Worm (Caenorhabditis elegans) whole organism, L4 larva: ENCODE data around the gene F54F2.7.
A peak's percentile ranks its signal among the peaks of the same experiment; 100 is the strongest.

Experiments
- F10B5.3 ChIP-seq: sonication (generic microtip); optimal IDR thresholded peaks from 2 replicates; lab custom pipeline; 2016; ENCODE audit warnings: mild to moderate bottlenecking, missing genetic modification characterization, missing compliant biosample characterization
- F26F4.8 ChIP-seq: fragments of 200-800 bp; sonication (Bioruptor generic); conservative IDR thresholded peaks from 2 replicates; pipeline ENCODE4 v1.3.6; 2022; ENCODE audit warnings: missing genetic modification characterization, missing compliant biosample characterization
- F37D6.2 ChIP-seq: sonication (generic microtip); optimal IDR thresholded peaks from 2 replicates; lab custom pipeline; 2016; ENCODE audit warnings: mild to moderate bottlenecking, missing genetic modification characterization, missing compliant biosample characterization
- F44E2.7 ChIP-seq: fragments of 200-800 bp; sonication (Bioruptor generic); IDR thresholded peaks from 2 replicates; pipeline ENCODE4 v2.1.2; 2022; ENCODE audit warnings: missing genetic modification characterization, missing compliant biosample characterization
- F49E8.2 ChIP-seq: sonication (generic microtip); optimal IDR thresholded peaks from 2 replicates; lab custom pipeline; 2016; ENCODE audit warnings: missing compliant biosample characterization, mild to moderate bottlenecking, missing genetic modification characterization, borderline replicate concordance
- T20F7.1 ChIP-seq: fragments of 200-800 bp; sonication (Bioruptor generic); optimal IDR thresholded peaks from 2 replicates; lab custom pipeline; 2018; ENCODE audit warnings: mild to moderate bottlenecking, missing genetic modification characterization, missing compliant biosample characterization
- Y5F2A.4 ChIP-seq: fragments of 200-800 bp; sonication (Bioruptor generic); optimal IDR thresholded peaks from 2 replicates; lab custom pipeline; 2018; ENCODE audit warnings: mild to moderate bottlenecking, missing genetic modification characterization, missing compliant biosample characterization
- ZK546.5 ChIP-seq, 2 experiments: sonication (generic microtip); optimal IDR thresholded peaks; 2 replicates each; lab custom pipeline; 2017; ENCODE audit warnings: missing biosample characterization in 2 of 2, missing genetic modification characterization in 2 of 2
- aly-2 ChIP-seq: sonication (generic microtip); optimal IDR thresholded peaks from 2 replicates; lab custom pipeline; 2018; ENCODE audit warnings: missing biosample characterization, missing genetic modification characterization
- ama-1 ChIP-seq: fragments of 150-350 bp; optimal IDR thresholded peaks from 2 replicates; lab custom pipeline; 2014; ENCODE audit warnings: inconsistent platforms, mixed read lengths
- arid-1 ChIP-seq: fragments of 200-800 bp; sonication (Bioruptor generic); conservative IDR thresholded peaks from 2 replicates; pipeline ENCODE4 v1.3.6; 2022; ENCODE audit warnings: missing genetic modification reagents, missing genetic modification characterization, missing compliant biosample characterization
- ceh-32 ChIP-seq: sonication (generic microtip); optimal IDR thresholded peaks from 2 replicates; lab custom pipeline; 2016; ENCODE audit warnings: mild to moderate bottlenecking, missing genetic modification characterization, missing compliant biosample characterization; ENCODE audit not compliant: poor library complexity
- ceh-62 ChIP-seq: sonication (generic microtip); optimal IDR thresholded peaks from 2 replicates; lab custom pipeline; 2017; ENCODE audit warnings: missing biosample characterization, missing genetic modification characterization
- cey-2 ChIP-seq: sonication (generic microtip); optimal IDR thresholded peaks from 3 replicates; lab custom pipeline; 2017; ENCODE audit warnings: missing genetic modification characterization, mild to moderate bottlenecking, missing compliant biosample characterization, antibody characterized with exemption, borderline replicate concordance; ENCODE audit not compliant: insufficient read depth
- daf-12 ChIP-seq: fragments of 150-350 bp; optimal IDR thresholded peaks from 2 replicates; lab custom pipeline; 2014; ENCODE audit warnings: missing biosample characterization, missing genetic modification reagents, missing genetic modification characterization
- daf-16 ChIP-seq, 3 experiments: sonication (generic microtip); optimal IDR thresholded peaks; 2 replicates each; lab custom pipeline; 2016 to 2017; ENCODE audit warnings: missing genetic modification characterization in 3 of 3, missing genetic modification reagents in 3 of 3, mild to moderate bottlenecking in 2 of 3, missing compliant biosample characterization in 2 of 3, missing biosample characterization in 1 of 3, moderate library complexity in 1 of 3
- dmd-6 ChIP-seq: fragments of 200-800 bp; sonication (Bioruptor generic); IDR thresholded peaks from 2 replicates; pipeline ENCODE4 v1.3.6; 2022; ENCODE audit warnings: missing genetic modification reagents, missing genetic modification characterization, missing compliant biosample characterization
- dmd-8 ChIP-seq: fragments of 200-800 bp; sonication (Bioruptor generic); IDR thresholded peaks from 2 replicates; pipeline ENCODE4 v1.3.6; 2022; ENCODE audit warnings: missing genetic modification characterization, missing compliant biosample characterization
- dpl-1 ChIP-seq: fragments of 150-350 bp; optimal IDR thresholded peaks from 2 replicates; lab custom pipeline; 2014; ENCODE audit warnings: missing biosample characterization, missing genetic modification reagents, missing genetic modification characterization
- dve-1 ChIP-seq: sonication (generic microtip); optimal IDR thresholded peaks from 2 replicates; lab custom pipeline; 2017; ENCODE audit warnings: antibody characterized with exemption, mild to moderate bottlenecking, missing genetic modification characterization, missing compliant biosample characterization; ENCODE audit not compliant: insufficient read depth
- egl-27 ChIP-seq: sonication (generic microtip); optimal IDR thresholded peaks from 3 replicates; lab custom pipeline; 2017; ENCODE audit warnings: missing biosample characterization, missing genetic modification reagents, missing genetic modification characterization
- fos-1 ChIP-seq: fragments of 150-350 bp; optimal IDR thresholded peaks from 2 replicates; lab custom pipeline; 2014; ENCODE audit warnings: missing biosample characterization, missing genetic modification characterization
- hlh-30 ChIP-seq: sonication (generic microtip); optimal IDR thresholded peaks from 2 replicates; lab custom pipeline; 2017; ENCODE audit warnings: antibody characterized with exemption, mild to moderate bottlenecking, missing genetic modification characterization, missing compliant biosample characterization; ENCODE audit not compliant: insufficient read depth
- lim-7 ChIP-seq: fragments of 200-800 bp; sonication (Bioruptor generic); IDR thresholded peaks from 2 replicates; pipeline ENCODE4 v1.3.6; 2022; ENCODE audit warnings: missing genetic modification characterization, missing compliant biosample characterization
- lin-13 ChIP-seq: fragments of 150-350 bp; optimal IDR thresholded peaks from 2 replicates; lab custom pipeline; 2014; ENCODE audit warnings: missing biosample characterization, missing genetic modification reagents, missing genetic modification characterization
- lin-15B ChIP-seq: fragments of 150-350 bp; sonication (generic microtip); optimal IDR thresholded peaks from 3 replicates; lab custom pipeline; 2014; ENCODE audit warnings: missing biosample characterization, missing genetic modification characterization
- lin-29 ChIP-seq: fragments of 200-800 bp; sonication (Bioruptor generic); IDR thresholded peaks from 2 replicates; pipeline ENCODE4 v1.3.6; 2022; ENCODE audit warnings: missing genetic modification reagents, missing genetic modification characterization, missing compliant biosample characterization
- lin-38 ChIP-seq: fragments of 200-800 bp; sonication (Bioruptor generic); IDR thresholded peaks from 2 replicates; pipeline ENCODE4 v1.3.6; 2022; ENCODE audit warnings: missing genetic modification reagents, missing genetic modification characterization, missing compliant biosample characterization
- lir-3 ChIP-seq: sonication (generic microtip); optimal IDR thresholded peaks from 2 replicates; lab custom pipeline; 2016; ENCODE audit warnings: mild to moderate bottlenecking, missing genetic modification characterization, missing compliant biosample characterization
- lsy-2 ChIP-seq, 2 experiments: fragments of 150-350 bp in 1 of 2; sonication (generic microtip) in 1 of 2; optimal IDR thresholded peaks; 2 replicates each; lab custom pipeline; 2014 to 2017; ENCODE audit warnings: missing biosample characterization in 2 of 2, missing genetic modification characterization in 2 of 2
- madf-9 ChIP-seq: fragments of 200-800 bp; sonication (Bioruptor generic); conservative IDR thresholded peaks from 2 replicates; pipeline ENCODE4 v1.3.6; 2022; ENCODE audit warnings: missing genetic modification reagents, missing genetic modification characterization, missing compliant biosample characterization
- mes-2 ChIP-seq: sonication (generic microtip); optimal IDR thresholded peaks from 2 replicates; lab custom pipeline; 2016; ENCODE audit warnings: missing genotype, mild to moderate bottlenecking, missing genetic modification characterization, missing compliant biosample characterization; ENCODE audit not compliant: poor library complexity, severe bottlenecking
- mxl-3 ChIP-seq: fragments of 200-800 bp; sonication (Bioruptor generic); optimal IDR thresholded peaks from 2 replicates; lab custom pipeline; 2018; ENCODE audit warnings: mild to moderate bottlenecking, missing genetic modification characterization, missing compliant biosample characterization
- nhr-25 ChIP-seq: sonication (generic microtip); optimal IDR thresholded peaks from 2 replicates; lab custom pipeline; 2017; ENCODE audit warnings: missing genetic modification characterization, mild to moderate bottlenecking, missing compliant biosample characterization, antibody characterized with exemption, moderate library complexity, borderline replicate concordance; ENCODE audit not compliant: insufficient read depth
- nhr-48 ChIP-seq: sonication (generic microtip); optimal IDR thresholded peaks from 2 replicates; lab custom pipeline; 2016; ENCODE audit warnings: mild to moderate bottlenecking, missing genetic modification characterization, missing compliant biosample characterization
- nhr-77 ChIP-seq: fragments of 150-350 bp; optimal IDR thresholded peaks from 2 replicates; lab custom pipeline; 2014; ENCODE audit warnings: missing biosample characterization, missing genetic modification characterization
- pha-4 ChIP-seq, 2 experiments: fragments of 150-350 bp in 1 of 2; fragments of 200-800 bp in 1 of 2; sonication (Bioruptor generic) in 1 of 2; IDR thresholded peaks in 1 of 2; optimal IDR thresholded peaks in 1 of 2; 2 replicates each; pipeline versions ENCODE4 v1.3.6 to Lab custom; 2014 to 2022; ENCODE audit warnings: missing genetic modification characterization in 2 of 2, missing genetic modification reagents in 2 of 2, missing biosample characterization in 1 of 2, missing compliant biosample characterization in 1 of 2
- rbr-2 ChIP-seq: sonication (generic microtip); optimal IDR thresholded peaks from 2 replicates; lab custom pipeline; 2016; ENCODE audit warnings: missing genotype, missing genetic modification characterization, missing compliant biosample characterization
- saeg-2 ChIP-seq: fragments of 200-800 bp; sonication (Bioruptor generic); IDR thresholded peaks from 2 replicates; pipeline ENCODE4 v1.3.6; 2022; ENCODE audit warnings: missing genetic modification reagents, missing genetic modification characterization, missing compliant biosample characterization
- sdz-12 ChIP-seq: fragments of 200-800 bp; sonication (Bioruptor generic); optimal IDR thresholded peaks from 2 replicates; lab custom pipeline; 2018; ENCODE audit warnings: mild to moderate bottlenecking, missing genetic modification characterization, missing compliant biosample characterization
- set-16 ChIP-seq: fragments of 200-800 bp; sonication (Bioruptor generic); IDR thresholded peaks from 2 replicates; pipeline ENCODE4 v1.3.6; 2022; ENCODE audit warnings: missing genetic modification reagents, missing genetic modification characterization, missing compliant biosample characterization
- snpc-1.2 ChIP-seq: fragments of 200-800 bp; sonication (Bioruptor generic); IDR thresholded peaks from 2 replicates; pipeline ENCODE4 v1.3.6; 2022; ENCODE audit warnings: missing genetic modification reagents, missing genetic modification characterization, missing compliant biosample characterization
- unc-62 ChIP-seq, 3 experiments: fragments of 150-350 bp in 1 of 3; sonication (generic microtip); optimal IDR thresholded peaks in 2 of 3; peaks in 1 of 3; 1 replicate in 1 of 3; 2 replicates in 2 of 3; lab custom pipeline; 2014 to 2017; ENCODE audit warnings: missing biosample characterization in 3 of 3, missing genetic modification characterization in 3 of 3, missing genetic modification reagents in 3 of 3, missing genotype in 1 of 3
- vab-7 ChIP-seq: fragments of 200-800 bp; sonication (Bioruptor generic); IDR thresholded peaks from 2 replicates; pipeline ENCODE4 v1.3.6; 2022; ENCODE audit warnings: missing genetic modification reagents, missing genetic modification characterization, missing compliant biosample characterization
- zag-1 ChIP-seq: fragments of 150-350 bp; optimal IDR thresholded peaks from 2 replicates; lab custom pipeline; 2014; ENCODE audit warnings: missing biosample characterization, missing genetic modification characterization
- zfp-2 ChIP-seq: sonication (generic microtip); optimal IDR thresholded peaks from 2 replicates; lab custom pipeline; 2016; ENCODE audit warnings: mild to moderate bottlenecking, missing genetic modification characterization, missing compliant biosample characterization
- zfp-3 ChIP-seq: fragments of 200-800 bp; sonication (Bioruptor generic); conservative IDR thresholded peaks from 2 replicates; pipeline ENCODE4 v1.3.6; 2022; ENCODE audit warnings: missing genetic modification reagents, missing genetic modification characterization, missing compliant biosample characterization
- zip-11 ChIP-seq: fragments of 200-800 bp; sonication (Bioruptor generic); IDR thresholded peaks from 2 replicates; pipeline ENCODE4 v1.3.6; 2022; ENCODE audit warnings: missing genetic modification characterization, missing compliant biosample characterization
- ztf-7 ChIP-seq: fragments of 150-350 bp; optimal IDR thresholded peaks from 2 replicates; lab custom pipeline; 2014; ENCODE audit warnings: missing biosample characterization, missing genetic modification characterization

Gene F54F2.7

ce11 chrIII:8782080-8782479 lies 25.1 kb downstream of the F54F2.7 start (continued):
- TF ChIP-seq lin-13 (GFP tag; lab: Kevin White, UChicago) (no peak), Y5F2A.4 (GFP tag; lab: Kevin White, UChicago) (no peak), rbr-2 (tag; lab: Kevin White, UChicago) (peak; percentile 1), F37D6.2 (tag; lab: Kevin White, UChicago) (no peak), ZK546.5 (tag; optimal IDR thresholded peaks at IDR 0.05; lab: Kevin White, UChicago) (no peak), set-16 (GFP tag; lab: Robert Waterston, UW) (no peak), F49E8.2 (tag; lab: Kevin White, UChicago) (no peak), lin-38 (GFP tag; lab: Robert Waterston, UW) (no peak), aly-2 (tag; lab: Kevin White, UChicago) (no peak), nhr-77 (tag; lab: Kevin White, UChicago) (no peak), arid-1 (GFP tag; lab: Robert Waterston, UW) (no peak), pha-4 (GFP tag; IDR thresholded peaks at IDR 0.05; lab: Robert Waterston, UW) (no peak), pha-4 (tag; optimal IDR thresholded peaks at IDR 0.05; lab: Kevin White, UChicago) (no peak), ama-1 (lab: Kevin White, UChicago) (no peak), dve-1 (tag; lab: Kevin White, UChicago) (no peak), F26F4.8 (GFP tag; lab: Robert Waterston, UW) (no peak), dmd-6 (GFP tag; lab: Robert Waterston, UW) (0 out of 2 replicates have a peak, but pooled peaks have one; percentile 20), nhr-25 (tag; lab: Kevin White, UChicago) (no peak), lir-3 (tag; lab: Kevin White, UChicago) (no peak), hlh-30 (peak; percentile 52), ceh-62 (tag; lab: Kevin White, UChicago) (no peak), zfp-3 (GFP tag; lab: Robert Waterston, UW) (no peak), egl-27 (tag; lab: Kevin White, UChicago) (no peak), saeg-2 (no peak), lin-29 (GFP tag; lab: Robert Waterston, UW) (no peak), sdz-12 (GFP tag; lab: Kevin White, UChicago) (no peak), vab-7 (GFP tag; lab: Robert Waterston, UW) (no peak), mes-2 (tag; lab: Kevin White, UChicago) (no peak), dmd-8 (GFP tag; lab: Robert Waterston, UW) (no peak), madf-9 (GFP tag; lab: Robert Waterston, UW) (no peak), daf-12 (tag; lab: Kevin White, UChicago) (no peak), nhr-48 (no peak), dpl-1 (GFP tag; lab: Kevin White, UChicago) (peak; percentile 12), lin-15B (tag; lab: Kevin White, UChicago) (no peak), zfp-2 (tag; lab: Kevin White, UChicago) (no peak), F44E2.7 (GFP tag; lab: Robert Waterston, UW) (no peak), ztf-7 (tag; lab: Kevin White, UChicago) (no peak), mxl-3 (GFP tag; lab: Kevin White, UChicago) (no peak), snpc-1.2 (GFP tag; lab: Robert Waterston, UW) (no peak), lsy-2 (tag; optimal IDR thresholded peaks at IDR 0.05; lab: Kevin White, UChicago) (peak in 1 of 2 experiments; percentile 47), ceh-32 (tag; lab: Kevin White, UChicago) (no peak), cey-2 (tag; lab: Kevin White, UChicago) (no peak), T20F7.1 (GFP tag; lab: Kevin White, UChicago) (no peak), zip-11 (no peak), lim-7 (GFP tag; lab: Robert Waterston, UW) (no peak), fos-1 (no peak), F10B5.3 (tag; lab: Kevin White, UChicago) (no peak), zag-1 (tag; lab: Kevin White, UChicago) (no peak), unc-62 (GFP tag; optimal IDR thresholded peaks at IDR 0.05 in 1 of 2; lab: Kevin White, UChicago) (peak in 1 of 2 experiments; percentile 93), unc-62 (tag; optimal IDR thresholded peaks at IDR 0.05; lab: Kevin White, UChicago) (no peak), daf-16 (GFP tag; optimal IDR thresholded peaks at IDR 0.05; lab: Kevin White, UChicago) (peak in 1 of 2 experiments; percentile 4), daf-16 (tag; optimal IDR thresholded peaks at IDR 0.05; lab: Kevin White, UChicago) (no peak)
